Worm (Caenorhabditis elegans) whole organism, midembryonic: ENCODE results near the gene C18G1.1.

ENCODE experiments used
- T22C8.4 ChIP-seq: fragments of 200-800 bp; sonication (Bioruptor generic); IDR thresholded peaks from 2 replicates; pipeline ENCODE4 v1.3.6; 2022; ENCODE audit warnings: missing genetic modification characterization, missing compliant biosample characterization
- klf-2 ChIP-seq: fragments of 200-800 bp; sonication (Bioruptor generic); conservative IDR thresholded peaks from 2 replicates; pipeline ENCODE4 v1.3.6; 2022; ENCODE audit warnings: missing genetic modification reagents, missing genetic modification characterization, missing compliant biosample characterization
- tab-1 ChIP-seq: fragments of 200-800 bp; sonication (Bioruptor generic); IDR thresholded peaks from 2 replicates; pipeline ENCODE4 v1.3.6; 2022; ENCODE audit warnings: missing genetic modification characterization, missing compliant biosample characterization
- ztf-29 ChIP-seq: fragments of 200-800 bp; sonication (Bioruptor generic); IDR thresholded peaks from 2 replicates; pipeline ENCODE4 v1.3.6; 2022; ENCODE audit warnings: missing genetic modification reagents, missing genetic modification characterization, missing compliant biosample characterization

ce11 chrV:4750294-4750693, 27.5 kb upstream of the C18G1.1 start, which contains the start of gene C18G1.6:
- TF ChIP-seq tab-1 (GFP tag; lab: Robert Waterston, UW) (no peak), ztf-29 (GFP tag; lab: Robert Waterston, UW) (no peak), T22C8.4 (GFP tag; lab: Robert Waterston, UW) (no peak), klf-2 (no peak)
